Fruit fly (Drosophila melanogaster): Measurements from ENCODE around the gene Acp24A4.

Acp24A4 gene

dm6 chr2L:3693805-3694204, at the start of gene Acp24A4:
Gene Acp24A4 (minus strand): TSS chr2L:3693905.
- TF ChIP-seq Myc (optimal IDR thresholded peaks at IDR 0.05) = no peak
- no peak for TF ChIP-seq sv (GFP tag; optimal IDR thresholded peaks at IDR 0.05)
- TF ChIP-seq Hr83 (GFP tag; optimal IDR thresholded peaks at IDR 0.05; ENCODE audit: poor library complexity, severe bottlenecking) = no peak
- no peak for TF ChIP-seq h (GFP tag; optimal IDR thresholded peaks at IDR 0.05)
- TF ChIP-seq ey (GFP tag; optimal IDR thresholded peaks at IDR 0.05) = no peak
- no peak for TF ChIP-seq psq (GFP tag; optimal IDR thresholded peaks at IDR 0.05)
- TF ChIP-seq Rel (GFP tag; optimal IDR thresholded peaks at IDR 0.05) = no peak
- TF ChIP-seq Rel (tag; optimal IDR thresholded peaks at IDR 0.05) = no peak
- TF ChIP-seq br (GFP tag; optimal IDR thresholded peaks at IDR 0.05) = no peak
- TF ChIP-seq Dfd (GFP tag; optimal IDR thresholded peaks at IDR 0.05) = no peak
- no peak for TF ChIP-seq tai (GFP tag; optimal IDR thresholded peaks at IDR 0.05)

DNA sequence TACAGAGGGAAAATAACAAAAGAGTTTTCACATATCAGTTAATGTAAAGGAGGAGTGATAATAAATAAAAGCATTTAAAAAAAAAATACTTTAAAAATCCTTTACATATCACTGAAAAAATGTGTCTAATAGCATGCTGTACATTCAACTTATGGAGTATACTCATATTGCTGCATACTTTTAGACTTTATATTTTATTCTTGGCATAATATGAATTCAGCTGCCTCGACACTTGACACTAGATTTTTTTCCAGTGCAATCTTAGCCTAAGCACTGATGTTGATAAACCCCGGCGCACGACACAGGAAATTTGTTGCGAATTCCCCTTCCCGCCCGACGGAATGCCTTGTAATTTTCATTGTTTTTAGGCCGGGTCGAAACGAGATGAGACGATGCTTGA, 46.7 kb upstream of the Acp24A4 start:
- TF ChIP-seq dsf (GFP tag; optimal IDR thresholded peaks at IDR 0.05; ENCODE audit: borderline replicate concordance) (no peak), lola (GFP tag; optimal IDR thresholded peaks at IDR 0.05) (no peak), pan (optimal IDR thresholded peaks at IDR 0.05) (no peak), Hr78 (GFP tag; optimal IDR thresholded peaks at IDR 0.05) (no peak), usp (GFP tag; optimal IDR thresholded peaks at IDR 0.05) (no peak), Myc (optimal IDR thresholded peaks at IDR 0.05) (no peak), Sp1 (GFP tag; optimal IDR thresholded peaks at IDR 0.05) (no peak), CrebA (GFP tag; optimal IDR thresholded peaks at IDR 0.05; ENCODE audit: borderline replicate concordance) (no peak), woc (GFP tag; optimal IDR thresholded peaks at IDR 0.05) (no peak), tai (GFP tag; optimal IDR thresholded peaks at IDR 0.05) (no peak), Rel (GFP tag; optimal IDR thresholded peaks at IDR 0.05) (no peak), Rel (tag; optimal IDR thresholded peaks at IDR 0.05) (no peak), Mio (GFP tag; optimal IDR thresholded peaks at IDR 0.05) (no peak), Jra (GFP tag; optimal IDR thresholded peaks at IDR 0.05) (no peak), rgr (GFP tag; optimal IDR thresholded peaks at IDR 0.05) (no peak), CG32264 (GFP tag; optimal IDR thresholded peaks at IDR 0.05) (no peak), dmrt93B (GFP tag; optimal IDR thresholded peaks at IDR 0.05) (no peak), fru (GFP tag; optimal IDR thresholded peaks at IDR 0.05) (no peak), psq (GFP tag; optimal IDR thresholded peaks at IDR 0.05) (no peak), GATAd (GFP tag; optimal IDR thresholded peaks at IDR 0.05) (no peak), h (GFP tag; optimal IDR thresholded peaks at IDR 0.05) (no peak)

DNA sequence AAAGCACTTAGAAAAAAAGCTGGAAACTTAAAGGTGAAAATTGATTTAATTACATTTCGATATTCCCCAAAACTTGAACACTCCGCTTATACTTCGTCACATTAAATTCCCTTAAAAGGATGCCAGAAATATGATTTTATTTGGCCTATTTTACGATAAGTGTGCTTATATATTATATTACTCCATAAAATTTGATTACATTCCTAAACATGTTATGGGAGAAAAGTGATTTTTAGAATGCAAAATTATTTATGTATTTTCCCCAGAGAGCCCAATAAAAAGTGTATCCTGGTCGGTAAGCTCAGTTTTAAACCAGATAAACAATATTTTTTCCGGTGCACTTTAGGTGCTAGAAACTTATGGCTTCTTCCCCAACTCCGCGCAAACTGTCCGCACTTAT, 44.0 kb upstream of the Acp24A4 start:
- TF ChIP-seq CG9705 (GFP tag; optimal IDR thresholded peaks at IDR 0.05) = no peak
- no peak for TF ChIP-seq Dfd (GFP tag; optimal IDR thresholded peaks at IDR 0.05)
- no peak for TF ChIP-seq dmrt93B (GFP tag; optimal IDR thresholded peaks at IDR 0.05)
- TF ChIP-seq Rel (GFP tag; optimal IDR thresholded peaks at IDR 0.05) = no peak
- TF ChIP-seq Rel (tag; optimal IDR thresholded peaks at IDR 0.05) = no peak
- no peak for TF ChIP-seq fru (GFP tag; optimal IDR thresholded peaks at IDR 0.05)
- no peak for TF ChIP-seq dl (GFP tag; optimal IDR thresholded peaks at IDR 0.05; ENCODE audit: insufficient read depth in 1 of 2, partially characterized antibody in 2 of 2)
- no peak for TF ChIP-seq tai (GFP tag; optimal IDR thresholded peaks at IDR 0.05)
- no peak for TF ChIP-seq Sp1 (GFP tag; optimal IDR thresholded peaks at IDR 0.05)
- no peak for TF ChIP-seq lola (GFP tag; optimal IDR thresholded peaks at IDR 0.05)
- TF ChIP-seq Hr83 (GFP tag; optimal IDR thresholded peaks at IDR 0.05; ENCODE audit: poor library complexity, severe bottlenecking) = no peak
- no peak for TF ChIP-seq pan (optimal IDR thresholded peaks at IDR 0.05)
- TF ChIP-seq Vsx2 (GFP tag; optimal IDR thresholded peaks at IDR 0.05; ENCODE audit: partially characterized antibody) = no peak
- TF ChIP-seq Hnf4 (GFP tag; optimal IDR thresholded peaks at IDR 0.05) = no peak
- no peak for TF ChIP-seq HLH106 (tag; optimal IDR thresholded peaks at IDR 0.05)
- no peak for TF ChIP-seq foxo (GFP tag; optimal IDR thresholded peaks at IDR 0.05)

DNA sequence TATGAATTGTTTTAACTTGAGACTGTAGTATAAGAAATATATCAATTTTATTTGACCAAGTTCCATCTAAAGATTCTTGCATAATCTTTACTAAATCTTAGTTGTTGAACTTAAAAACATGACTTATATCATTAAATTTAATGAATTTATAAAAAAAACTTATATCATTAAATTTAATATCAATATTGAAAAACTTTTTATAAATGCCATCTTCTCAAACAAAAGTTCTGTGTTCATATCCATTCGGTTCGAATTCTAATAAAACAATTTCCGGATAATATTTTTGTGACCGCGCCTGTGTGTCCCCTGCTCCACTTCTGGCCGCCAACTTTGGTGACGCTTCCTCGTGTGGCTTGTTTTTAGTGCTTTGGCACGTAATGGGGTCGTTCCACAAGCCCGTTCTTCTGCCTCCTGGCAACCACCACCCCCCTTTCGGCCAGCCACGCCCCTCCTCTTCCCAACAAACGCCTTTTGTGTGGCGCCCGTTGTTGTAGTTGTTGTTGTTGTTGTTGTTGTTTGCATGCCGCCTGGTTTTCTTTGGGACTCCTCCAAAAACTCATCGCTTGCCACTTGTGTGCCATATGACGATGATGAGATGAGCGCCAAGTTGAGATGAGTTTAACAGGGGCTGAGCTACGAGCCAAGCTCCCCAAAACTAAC, 43.4 kb upstream of the Acp24A4 start:
- no peak for TF ChIP-seq foxo (GFP tag; optimal IDR thresholded peaks at IDR 0.05)
- TF ChIP-seq N (GFP tag; optimal IDR thresholded peaks at IDR 0.05) = no peak
- no peak for TF ChIP-seq Mio (GFP tag; optimal IDR thresholded peaks at IDR 0.05)
- no peak for TF ChIP-seq Sp1 (GFP tag; optimal IDR thresholded peaks at IDR 0.05)
- no peak for TF ChIP-seq dmrt93B (GFP tag; optimal IDR thresholded peaks at IDR 0.05)
- TF ChIP-seq fru (GFP tag; optimal IDR thresholded peaks at IDR 0.05) = no peak
- no peak for TF ChIP-seq woc (GFP tag; optimal IDR thresholded peaks at IDR 0.05)
- TF ChIP-seq sv (GFP tag; optimal IDR thresholded peaks at IDR 0.05) = no peak
- TF ChIP-seq CG32264 (GFP tag; optimal IDR thresholded peaks at IDR 0.05) = no peak
- no peak for TF ChIP-seq lola (GFP tag; optimal IDR thresholded peaks at IDR 0.05)
- TF ChIP-seq Dif (GFP tag; optimal IDR thresholded peaks at IDR 0.05; ENCODE audit: partially characterized antibody) = no peak
- TF ChIP-seq h (GFP tag; optimal IDR thresholded peaks at IDR 0.05) = no peak
- TF ChIP-seq CrebA (GFP tag; optimal IDR thresholded peaks at IDR 0.05; ENCODE audit: borderline replicate concordance) = no peak
- no peak for TF ChIP-seq rgr (GFP tag; optimal IDR thresholded peaks at IDR 0.05)
